Fruit fly (Drosophila melanogaster) whole organism: Measurements from ENCODE around the gene bcd.

Source experiments
- Dll ChIP-seq: fragments of >200 bp; optimal IDR thresholded peaks from 2 replicates; lab custom pipeline; 2017
- EcR ChIP-seq, 2 experiments: fragments of >200 bp; optimal IDR thresholded peaks; 2 replicates each; lab custom pipeline; 2017; ENCODE audit warnings: missing biosample characterization in 2 of 2, missing genetic modification characterization in 2 of 2, missing genetic modification reagents in 2 of 2
- pan ChIP-seq: fragments of >200 bp; optimal IDR thresholded peaks from 2 replicates; lab custom pipeline; 2017
- psq ChIP-seq: fragments of >200 bp; optimal IDR thresholded peaks from 2 replicates; lab custom pipeline; 2017
- usp ChIP-seq: fragments of >200 bp; optimal IDR thresholded peaks from 2 replicates; lab custom pipeline; 2017; ENCODE audit warnings: missing biosample characterization, missing genetic modification characterization, mixed read lengths

dm6 chr3R:6741983-6742382 is 17.3 kb downstream of the bcd start, which contains the start of gene pb:
- TF ChIP-seq pan (lab: Kevin White, UChicago), result no peak
- no peak for TF ChIP-seq psq (lab: Kevin White, UChicago)
- no peak for TF ChIP-seq usp
- no peak for TF ChIP-seq EcR (GFP tag; optimal IDR thresholded peaks at IDR 0.05; lab: Kevin White, UChicago)
- no peak for TF ChIP-seq Dll (lab: Kevin White, UChicago)
